Fruit fly (Drosophila melanogaster) whole organism, pupa: ENCODE results near the gene CG13474.

Source experiments
- CG10348 ChIP-seq: fragments of 200-800 bp; sonication (Bioruptor generic); IDR thresholded peaks from 2 replicates; pipeline ENCODE4 v1.3.6; 2022; ENCODE audit warnings: missing biosample characterization, missing genetic modification characterization
- CG12605 ChIP-seq: fragments of 200-800 bp; sonication (Bioruptor generic); IDR thresholded peaks from 2 replicates; pipeline ENCODE4 v1.3.6; 2022; ENCODE audit warnings: missing biosample characterization, missing genetic modification characterization
- CG13204 ChIP-seq: fragments of 200-800 bp; sonication (Bioruptor generic); optimal IDR thresholded peaks from 2 replicates; lab custom pipeline; 2018; ENCODE audit warnings: missing biosample characterization, mild to moderate bottlenecking, missing genetic modification characterization, moderate library complexity
- CG14655 ChIP-seq: fragments of 200-800 bp; sonication (Bioruptor generic); optimal IDR thresholded peaks from 3 replicates; lab custom pipeline; 2017; ENCODE audit warnings: mild to moderate bottlenecking, missing biosample characterization, missing genetic modification reagents, missing genetic modification characterization
- CG15710 ChIP-seq: fragments of 200-800 bp; sonication (Bioruptor generic); optimal IDR thresholded peaks from 2 replicates; lab custom pipeline; 2018; ENCODE audit warnings: missing biosample characterization, mild to moderate bottlenecking, missing genetic modification characterization, moderate library complexity
- CG17806 ChIP-seq: fragments of 200-800 bp; sonication (Bioruptor generic); optimal IDR thresholded peaks from 2 replicates; lab custom pipeline; 2018; ENCODE audit warnings: missing biosample characterization, mild to moderate bottlenecking, missing genetic modification characterization, moderate library complexity
- CG32121 ChIP-seq: fragments of 200-800 bp; sonication (Bioruptor generic); IDR thresholded peaks from 2 replicates; pipeline ENCODE4 v1.3.6; 2022; ENCODE audit warnings: missing biosample characterization, missing genetic modification characterization
- CG34367 ChIP-seq: fragments of 200-800 bp; sonication (Bioruptor generic); optimal IDR thresholded peaks from 2 replicates; lab custom pipeline; 2018; ENCODE audit warnings: missing biosample characterization, mild to moderate bottlenecking, missing genetic modification characterization
- CG4496 ChIP-seq: fragments of 200-800 bp; sonication (Bioruptor generic); IDR thresholded peaks from 3 replicates; pipeline ENCODE4 v1.3.6; 2022; ENCODE audit warnings: missing biosample characterization, missing genetic modification characterization
- CG8159 ChIP-seq: fragments of 200-800 bp; sonication (Bioruptor generic); optimal IDR thresholded peaks from 3 replicates; lab custom pipeline; 2018; ENCODE audit warnings: missing biosample characterization, mild to moderate bottlenecking, missing genetic modification characterization, moderate library complexity
- CG8301 ChIP-seq: fragments of 200-800 bp; sonication (Bioruptor generic); optimal IDR thresholded peaks from 2 replicates; lab custom pipeline; 2018; ENCODE audit warnings: missing biosample characterization, mild to moderate bottlenecking, missing genetic modification characterization
- CG9948 ChIP-seq: fragments of 200-800 bp; sonication (Bioruptor generic); optimal IDR thresholded peaks from 2 replicates; lab custom pipeline; 2018; ENCODE audit warnings: missing biosample characterization, mild to moderate bottlenecking, missing genetic modification characterization, moderate library complexity
- D1 ChIP-seq: fragments of 200-800 bp; sonication (Bioruptor generic); optimal IDR thresholded peaks from 2 replicates; lab custom pipeline; 2018; ENCODE audit warnings: missing biosample characterization, mild to moderate bottlenecking, missing genetic modification characterization, moderate library complexity
- EcR ChIP-seq: fragments of 200-800 bp; sonication (Bioruptor generic); optimal IDR thresholded peaks from 3 replicates; lab custom pipeline; 2019; ENCODE audit warnings: missing biosample characterization, missing genetic modification characterization, mild to moderate bottlenecking, moderate library complexity, missing genetic modification reagents
- Ets98B ChIP-seq: fragments of 200-800 bp; sonication (Bioruptor generic); IDR thresholded peaks from 2 replicates; pipeline ENCODE4 v1.3.6; 2022; ENCODE audit warnings: missing biosample characterization, missing genetic modification characterization
- Pif1A ChIP-seq: fragments of 200-800 bp; sonication (Bioruptor generic); optimal IDR thresholded peaks from 3 replicates; lab custom pipeline; 2016; ENCODE audit warnings: missing biosample characterization, missing genetic modification characterization
- Pif1B ChIP-seq: fragments of 200-800 bp; sonication (Bioruptor generic); optimal IDR thresholded peaks from 3 replicates; lab custom pipeline; 2016; ENCODE audit warnings: missing biosample characterization, missing genetic modification characterization
- Snoo ChIP-seq: fragments of 200-800 bp; sonication (Bioruptor generic); optimal IDR thresholded peaks from 3 replicates; lab custom pipeline; 2017; ENCODE audit warnings: missing biosample characterization, mild to moderate bottlenecking, missing genetic modification characterization, inconsistent platforms
- fd96Ca ChIP-seq: fragments of 200-800 bp; sonication (Bioruptor generic); IDR thresholded peaks from 3 replicates; pipeline ENCODE4 v1.3.6; 2022; ENCODE audit warnings: missing biosample characterization, missing genetic modification characterization
- gl ChIP-seq: fragments of 200-800 bp; sonication (Bioruptor generic); optimal IDR thresholded peaks from 2 replicates; lab custom pipeline; 2018; ENCODE audit warnings: missing biosample characterization, mild to moderate bottlenecking, missing genetic modification characterization
- rn ChIP-seq: fragments of 200-800 bp; sonication (Bioruptor generic); IDR thresholded peaks from 2 replicates; pipeline ENCODE4 v1.3.6; 2022; ENCODE audit warnings: missing biosample characterization, missing genetic modification characterization

CG13474 gene

DNA sequence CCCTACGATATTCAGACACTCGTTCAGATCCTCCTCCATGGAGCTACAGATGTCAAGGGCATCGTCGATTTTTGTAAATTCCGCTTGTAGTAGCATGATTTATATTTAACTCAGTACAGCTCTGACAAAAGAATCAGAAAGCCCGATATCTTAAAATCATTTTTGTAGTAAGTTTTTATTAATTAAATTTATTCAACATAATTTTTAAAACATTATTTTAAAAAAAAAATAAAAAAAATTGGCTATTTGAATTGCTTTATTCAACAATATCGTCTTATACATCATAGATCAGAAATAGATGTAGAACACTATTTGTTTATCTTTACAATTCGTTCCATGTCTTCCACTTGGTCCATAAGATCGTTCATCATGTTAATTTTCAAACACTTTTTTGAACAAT lies at the start of gene CG13474:
Gene CG13474 (minus strand): TSS at position 101 of the 400 bp plus-strand sequence.
- no peak for TF ChIP-seq Ets98B (GFP tag; lab: Robert Waterston, UW)
- TF ChIP-seq CG13204 (GFP tag; lab: Kevin White, UChicago) = no peak
- TF ChIP-seq CG15710 (tag; lab: Kevin White, UChicago) = no peak
- no peak for TF ChIP-seq CG4496 (GFP tag; lab: Robert Waterston, UW)
- no peak for TF ChIP-seq CG8301 (tag; lab: Kevin White, UChicago)
- TF ChIP-seq Snoo (tag; lab: Kevin White, UChicago) = no peak
- no peak for TF ChIP-seq CG10348 (GFP tag; lab: Robert Waterston, UW)
- TF ChIP-seq CG8159 (tag; lab: Kevin White, UChicago) = no peak
- TF ChIP-seq CG14655 (GFP tag; lab: Kevin White, UChicago) = no peak
- no peak for TF ChIP-seq CG9948 (tag; lab: Kevin White, UChicago)
- no peak for TF ChIP-seq Pif1A
- TF ChIP-seq EcR = no peak
- no peak for TF ChIP-seq rn (GFP tag; lab: Robert Waterston, UW)
- TF ChIP-seq gl (tag; lab: Kevin White, UChicago) = no peak
- no peak for TF ChIP-seq Pif1B
- no peak for TF ChIP-seq CG32121

DNA sequence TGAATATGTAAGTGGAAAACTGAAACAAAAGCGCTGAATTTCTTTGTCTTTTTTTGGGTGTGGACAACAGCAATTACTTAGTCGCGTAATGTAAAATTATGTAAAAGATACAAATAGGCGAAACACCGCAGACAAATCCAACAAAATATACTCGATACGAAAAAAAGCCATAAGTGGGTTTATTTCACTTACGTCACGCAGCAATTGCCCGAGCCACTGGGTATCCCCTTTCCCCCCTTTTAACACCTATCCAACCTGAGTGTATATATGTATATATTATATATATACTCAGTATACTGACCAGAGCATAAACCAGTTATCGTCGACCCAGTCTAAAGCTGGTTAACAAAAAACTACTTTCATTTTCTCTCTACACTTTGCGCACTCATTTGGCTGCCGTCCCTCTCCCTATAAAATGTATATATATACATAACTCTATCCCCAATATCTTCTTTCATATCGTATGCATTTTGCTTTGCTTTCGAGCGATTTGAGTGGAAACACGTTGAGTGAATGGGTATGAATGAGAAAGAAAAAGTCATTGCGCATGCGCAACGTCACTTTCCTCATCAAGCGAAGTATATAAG lies 46.3 kb upstream of the CG13474 start:
- TF ChIP-seq EcR = peak; percentile 62
- no peak for TF ChIP-seq CG12605 (GFP tag; lab: Robert Waterston, UW)

dm6 chr3L:14733417-14733816 lies 36.5 kb upstream of the CG13474 start, which contains the start of gene CG13471:
Gene CG13471, minus strand, starts transcription at chr3L:14733517.
- TF ChIP-seq CG12605 (GFP tag; lab: Robert Waterston, UW) (no peak), CG4496 (GFP tag; lab: Robert Waterston, UW) (no peak), CG32121 (no peak), CG15710 (tag; lab: Kevin White, UChicago) (no peak), CG14655 (GFP tag; lab: Kevin White, UChicago) (no peak), EcR (no peak), gl (tag; lab: Kevin White, UChicago) (no peak), CG34367 (no peak), CG8301 (tag; lab: Kevin White, UChicago) (no peak), CG10348 (GFP tag; lab: Robert Waterston, UW) (no peak), rn (GFP tag; lab: Robert Waterston, UW) (no peak)
- TF ChIP-seq, all 21 proteins: peak for 0

- TF ChIP-seq Pif1A (peak; percentile 36), CG14655 (GFP tag; lab: Kevin White, UChicago) (peak; percentile 61), CG32121 (peak; percentile 49; the same call in 1 of the 2 replicates), fd96Ca (peak; percentile 72; the same call in 2 of the 3 replicates), D1 (tag; lab: Kevin White, UChicago) (no peak), CG8159 (tag; lab: Kevin White, UChicago) (peak; percentile 60), CG34367 (no peak), Pif1B (peak; percentile 28), CG4496 (GFP tag; lab: Robert Waterston, UW) (0 out of 3 replicates have a peak, but pooled peaks have one; percentile 35)
Measured at dm6 chr3L:14731790-14732189, 34.9 kb upstream of the CG13474 start.

- TF ChIP-seq CG34367 (no peak), CG14655 (GFP tag; lab: Kevin White, UChicago) (no peak), CG9948 (tag; lab: Kevin White, UChicago) (no peak), CG8301 (tag; lab: Kevin White, UChicago) (no peak), CG15710 (tag; lab: Kevin White, UChicago) (no peak), EcR (no peak), D1 (tag; lab: Kevin White, UChicago) (no peak), CG8159 (tag; lab: Kevin White, UChicago) (no peak), CG4496 (GFP tag; lab: Robert Waterston, UW) (no peak), rn (GFP tag; lab: Robert Waterston, UW) (no peak), CG10348 (GFP tag; lab: Robert Waterston, UW) (no peak), CG17806 (no peak), CG12605 (GFP tag; lab: Robert Waterston, UW) (no peak), Pif1A (no peak), Pif1B (no peak), fd96Ca (no peak), gl (tag; lab: Kevin White, UChicago) (no peak), CG13204 (GFP tag; lab: Kevin White, UChicago) (no peak), Snoo (tag; lab: Kevin White, UChicago) (no peak)
Measured at dm6 chr3L:14728460-14728859, 31.6 kb upstream of the CG13474 start, which contains the start of gene CG13473. Gene CG13473, plus strand, starts transcription at chr3L:14728760.

dm6 chr3L:14712799-14713198 lies 15.9 kb upstream of the CG13474 start:
- TF ChIP-seq CG12605 (GFP tag; lab: Robert Waterston, UW) (no peak), Snoo (tag; lab: Kevin White, UChicago) (no peak), CG14655 (GFP tag; lab: Kevin White, UChicago) (no peak), CG10348 (GFP tag; lab: Robert Waterston, UW) (no peak), CG4496 (GFP tag; lab: Robert Waterston, UW) (no peak), CG8159 (tag; lab: Kevin White, UChicago) (no peak), gl (tag; lab: Kevin White, UChicago) (no peak), CG8301 (tag; lab: Kevin White, UChicago) (no peak)
